Worm (Caenorhabditis elegans) whole organism, late embryonic: ENCODE data around the gene Y39A1A.10.

Source experiments
- F13H6.1 ChIP-seq: sonication (generic microtip); optimal IDR thresholded peaks from 2 replicates; lab custom pipeline; 2016; ENCODE audit warnings: missing genetic modification characterization, missing compliant biosample characterization
- ceh-19 ChIP-seq: fragments of 200-800 bp; sonication (Bioruptor generic); optimal IDR thresholded peaks from 2 replicates; lab custom pipeline; 2018; ENCODE audit warnings: mild to moderate bottlenecking, missing genetic modification characterization, missing compliant biosample characterization
- ceh-22 ChIP-seq: sonication (generic microtip); optimal IDR thresholded peaks from 2 replicates; lab custom pipeline; 2017; ENCODE audit warnings: missing biosample characterization, missing genetic modification characterization
- ceh-34 ChIP-seq: sonication (generic microtip); optimal IDR thresholded peaks from 2 replicates; lab custom pipeline; 2016; ENCODE audit warnings: mild to moderate bottlenecking, missing genetic modification characterization, missing compliant biosample characterization
- elt-4 ChIP-seq: sonication (generic microtip); optimal IDR thresholded peaks from 2 replicates; lab custom pipeline; 2016; ENCODE audit warnings: missing genetic modification characterization, missing compliant biosample characterization
- hlh-15 ChIP-seq: sonication (generic microtip); optimal IDR thresholded peaks from 2 replicates; lab custom pipeline; 2016; ENCODE audit warnings: missing genetic modification characterization, missing compliant biosample characterization
- nhr-11 ChIP-seq: fragments of 150-350 bp; optimal IDR thresholded peaks from 2 replicates; lab custom pipeline; 2014; ENCODE audit warnings: missing biosample characterization, missing genetic modification characterization
- odd-2 ChIP-seq: sonication (generic microtip); optimal IDR thresholded peaks from 2 replicates; lab custom pipeline; 2017; ENCODE audit warnings: antibody characterized with exemption, mild to moderate bottlenecking, missing genetic modification characterization, missing compliant biosample characterization
- pax-1 ChIP-seq: fragments of 150-350 bp; optimal IDR thresholded peaks from 2 replicates; lab custom pipeline; 2014; ENCODE audit warnings: missing biosample characterization, missing genetic modification characterization
- pha-4 ChIP-seq: fragments of 150-350 bp; optimal IDR thresholded peaks from 2 replicates; lab custom pipeline; 2018; ENCODE audit warnings: missing biosample characterization, missing genetic modification reagents, missing genetic modification characterization
- tbx-2 ChIP-seq: sonication (generic microtip); optimal IDR thresholded peaks from 2 replicates; lab custom pipeline; 2016; ENCODE audit warnings: missing genetic modification characterization, missing compliant biosample characterization
- ttx-3 ChIP-seq: sonication (generic microtip); optimal IDR thresholded peaks from 2 replicates; lab custom pipeline; 2016; ENCODE audit warnings: missing genetic modification reagents, missing genetic modification characterization, missing compliant biosample characterization

DNA sequence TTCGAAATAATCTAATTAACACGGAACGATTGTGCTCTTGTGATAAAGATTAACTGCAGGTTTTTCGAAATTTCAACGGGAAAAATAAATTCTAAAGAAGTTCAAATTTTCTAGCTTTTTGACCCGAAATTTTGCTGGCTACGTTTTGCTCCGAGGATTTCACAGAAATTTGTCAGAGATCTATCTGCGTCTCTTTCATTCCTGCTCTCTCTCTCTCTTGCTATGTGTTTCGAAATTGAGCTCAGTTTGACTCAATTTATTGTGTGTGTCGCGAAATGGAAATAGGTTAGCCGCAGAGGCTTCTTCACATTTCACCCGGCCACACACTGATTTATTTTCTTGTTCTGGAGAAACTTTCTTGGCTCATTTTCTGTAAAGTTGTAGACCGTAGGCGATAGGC lies 25.1 kb downstream of the Y39A1A.10 start:
- TF ChIP-seq ceh-34 (tag; lab: Kevin White, UChicago), result no peak
- TF ChIP-seq pha-4 (tag; lab: Kevin White, UChicago), result no peak
- TF ChIP-seq nhr-11 (tag; lab: Kevin White, UChicago), result no peak
- no peak for TF ChIP-seq hlh-15
- no peak for TF ChIP-seq odd-2 (tag; lab: Kevin White, UChicago)
- TF ChIP-seq ttx-3 (tag; lab: Kevin White, UChicago), result no peak
- TF ChIP-seq ceh-22 (tag; lab: Kevin White, UChicago), result no peak
- no peak for TF ChIP-seq elt-4 (tag; lab: Kevin White, UChicago)
- TF ChIP-seq ceh-19 (GFP tag; lab: Kevin White, UChicago), result no peak
- no peak for TF ChIP-seq pax-1 (tag; lab: Kevin White, UChicago)
- TF ChIP-seq F13H6.1 (tag; lab: Kevin White, UChicago), result no peak
- no peak for TF ChIP-seq tbx-2 (tag; lab: Kevin White, UChicago)
